Worm (Caenorhabditis elegans): ENCODE results near the gene srd-40.

srd-40 gene

ce11 chrX:12362951-12363486, 39.5 kb downstream of the srd-40 start (continued):
- peak; percentile 100 for TF ChIP-seq dsc-1 (tag; optimal IDR thresholded peaks at IDR 0.05)
- peak; percentile 100 for TF ChIP-seq nhr-11 (tag; optimal IDR thresholded peaks at IDR 0.05)
- TF ChIP-seq elt-3 (tag; optimal IDR thresholded peaks at IDR 0.05), result peak in 4 of 6 experiments; percentile 54 to 100 (median 89)
- TF ChIP-seq efl-3 (GFP tag; optimal IDR thresholded peaks at IDR 0.05), result peak; percentile 67
- peak; percentile 4 for TF ChIP-seq vab-15 (tag; optimal IDR thresholded peaks at IDR 0.05)
- TF ChIP-seq fos-1 (tag; optimal IDR thresholded peaks at IDR 0.05), result peak; percentile 99
- peak; percentile 49 to 89 for TF ChIP-seq ztf-11 (tag; optimal IDR thresholded peaks at IDR 0.05)
- TF ChIP-seq nhr-77 (tag; optimal IDR thresholded peaks at IDR 0.05), result peak; percentile 99
- peak; percentile 84 for TF ChIP-seq zag-1 (tag; optimal IDR thresholded peaks at IDR 0.05)
- TF ChIP-seq lin-39 (tag; optimal IDR thresholded peaks at IDR 0.05), result peak; percentile 100
- no peak for TF ChIP-seq F16B12.6 (tag; optimal IDR thresholded peaks at IDR 0.05)
- TF ChIP-seq mdl-1 (tag; optimal IDR thresholded peaks at IDR 0.05), result peak in 1 of 2 experiments; percentile 86
- TF ChIP-seq mep-1 (tag; optimal IDR thresholded peaks at IDR 0.05), result peak; percentile 100
- peak; percentile 94 for TF ChIP-seq ceh-88 (GFP tag; IDR thresholded peaks at IDR 0.05)
- peak; percentile 96 for TF ChIP-seq ceh-8 (GFP tag; optimal IDR thresholded peaks at IDR 0.05)
- TF ChIP-seq ceh-63 (GFP tag; optimal IDR thresholded peaks at IDR 0.05), result peak; percentile 77
- peak; percentile 98 for TF ChIP-seq nhr-71 (tag; optimal IDR thresholded peaks at IDR 0.05)
- TF ChIP-seq hlh-4 (tag; optimal IDR thresholded peaks at IDR 0.05), result peak; percentile 59
- peak; percentile 94 for TF ChIP-seq fkh-8 (tag; optimal IDR thresholded peaks at IDR 0.05)
- no peak for TF ChIP-seq Y116A8C.19 (tag; optimal IDR thresholded peaks at IDR 0.05; ENCODE audit: borderline replicate concordance)
- peak; percentile 93 for TF ChIP-seq C04F5.9 (tag; optimal IDR thresholded peaks at IDR 0.05)
- peak; percentile 99 for TF ChIP-seq fkh-10 (GFP tag; optimal IDR thresholded peaks at IDR 0.05)
- TF ChIP-seq pax-3 (tag; optimal IDR thresholded peaks at IDR 0.05), result peak; percentile 93
- TF ChIP-seq tbx-2 (tag; optimal IDR thresholded peaks at IDR 0.05), result peak; percentile 98
- peak; percentile 90 for TF ChIP-seq nhr-76 (tag; optimal IDR thresholded peaks at IDR 0.05)
- peak; percentile 55 to 67 (median 65) for TF ChIP-seq dpl-1 (GFP tag; optimal IDR thresholded peaks at IDR 0.05)
- peak; percentile 92 for TF ChIP-seq aha-1 (tag; optimal IDR thresholded peaks at IDR 0.05)
- TF ChIP-seq tlp-1 (tag; optimal IDR thresholded peaks at IDR 0.05), result no peak
- TF ChIP-seq C16A3.4 (tag; optimal IDR thresholded peaks at IDR 0.05), result peak; percentile 99
- TF ChIP-seq snpc-4 (tag; optimal IDR thresholded peaks at IDR 0.05), result peak; percentile 93
- peak; percentile 54 for TF ChIP-seq blmp-1 (tag; optimal IDR thresholded peaks at IDR 0.05)
- TF ChIP-seq alr-1 (tag; optimal IDR thresholded peaks at IDR 0.05; ENCODE audit: borderline replicate concordance), result no peak
- TF ChIP-seq ama-1 (optimal IDR thresholded peaks at IDR 0.05), result no peak

- no peak for TF ChIP-seq fkh-4 (tag; optimal IDR thresholded peaks at IDR 0.05; ENCODE audit: borderline replicate concordance)
- no peak for TF ChIP-seq lin-35 (GFP tag; optimal IDR thresholded peaks at IDR 0.05)
- TF ChIP-seq tbx-2 (tag; optimal IDR thresholded peaks at IDR 0.05), result no peak
- no peak for TF ChIP-seq nhr-19 (GFP tag; conservative IDR thresholded peaks at IDR 0.05)
- no peak for TF ChIP-seq C16A3.4 (tag; optimal IDR thresholded peaks at IDR 0.05)
- no peak for TF ChIP-seq ztf-11 (tag; optimal IDR thresholded peaks at IDR 0.05)
- no peak for TF ChIP-seq hlh-17 (GFP tag; optimal IDR thresholded peaks at IDR 0.05; ENCODE audit: borderline replicate concordance)
Measured at ce11 chrX:12364804-12365203, 41.3 kb downstream of the srd-40 start, which contains the start of gene F19H6.5. Gene F19H6.5, minus strand, starts transcription at chrX:12364904.

ce11 chrX:12365388-12365787, 41.8 kb downstream of the srd-40 start, which contains the start of gene F19H6.4:
Gene F19H6.4, plus strand, starts transcription at chrX:12365688.
- no peak for TF ChIP-seq aly-2 (tag; optimal IDR thresholded peaks at IDR 0.05)
- TF ChIP-seq ceh-90 (tag; optimal IDR thresholded peaks at IDR 0.05), result no peak
- TF ChIP-seq pax-3 (tag; optimal IDR thresholded peaks at IDR 0.05), result no peak
- TF ChIP-seq nhr-77 (tag; optimal IDR thresholded peaks at IDR 0.05), result no peak
- no peak for TF ChIP-seq nhr-71 (tag; optimal IDR thresholded peaks at IDR 0.05)
- TF ChIP-seq unc-98 (GFP tag; IDR thresholded peaks at IDR 0.05), result no peak
- no peak for TF ChIP-seq C04F5.9 (tag; optimal IDR thresholded peaks at IDR 0.05)
- TF ChIP-seq nhr-12 (tag; optimal IDR thresholded peaks at IDR 0.05), result no peak
- TF ChIP-seq unc-130 (tag; optimal IDR thresholded peaks at IDR 0.05), result no peak
- no peak for TF ChIP-seq vab-15 (tag; optimal IDR thresholded peaks at IDR 0.05)
- no peak for TF ChIP-seq nhr-47 (tag; optimal IDR thresholded peaks at IDR 0.05)
- no peak for TF ChIP-seq nhr-20 (tag; optimal IDR thresholded peaks at IDR 0.05)
- TF ChIP-seq egl-13 (tag; optimal IDR thresholded peaks at IDR 0.05), result no peak
- no peak for TF ChIP-seq pag-3 (tag; optimal IDR thresholded peaks at IDR 0.05; ENCODE audit: borderline replicate concordance, insufficient read depth)
- no peak for TF ChIP-seq zip-4 (GFP tag; optimal IDR thresholded peaks at IDR 0.05)
- no peak for TF ChIP-seq fkh-10 (GFP tag; optimal IDR thresholded peaks at IDR 0.05)
